Fruit fly (Drosophila melanogaster): ENCODE results near the gene CG7691.

The CG7691 gene

dm6 chr3R:18583881-18584545, 24.3 kb downstream of the CG7691 start (continued):
- peak; percentile 100 for TF ChIP-seq sens (GFP tag)
- TF ChIP-seq NC2α (GFP tag; optimal IDR thresholded peaks at IDR 0.05) = peak; percentile 96
- no peak for TF ChIP-seq CG42726 (GFP tag; IDR thresholded peaks at IDR 0.05; ENCODE audit: partially characterized antibody)
- peak; percentile 93 for TF ChIP-seq CG12744 (GFP tag; optimal IDR thresholded peaks at IDR 0.05)
- TF ChIP-seq kni (GFP tag; optimal IDR thresholded peaks at IDR 0.05) = peak; percentile 98
- peak; percentile 97 for TF ChIP-seq CG1233 (GFP tag; optimal IDR thresholded peaks at IDR 0.05)
- peak; percentile 93 for TF ChIP-seq CG9876 (GFP tag; optimal IDR thresholded peaks at IDR 0.05)
- peak; percentile 88 for TF ChIP-seq CG12299 (tag; optimal IDR thresholded peaks at IDR 0.05)
- no peak for TF ChIP-seq Hr39 (optimal IDR thresholded peaks at IDR 0.05)
- TF ChIP-seq pfk (GFP tag; optimal IDR thresholded peaks at IDR 0.05) = peak; percentile 75
- peak; percentile 89 for TF ChIP-seq peb (GFP tag; IDR thresholded peaks at IDR 0.05)
- peak; percentile 95 for TF ChIP-seq NK7.1 (GFP tag; optimal IDR thresholded peaks at IDR 0.05)
- peak; percentile 96 for TF ChIP-seq CG11456 (GFP tag; IDR thresholded peaks at IDR 0.05)
- TF ChIP-seq CG10979 (tag; optimal IDR thresholded peaks at IDR 0.05) = peak; percentile 97
- peak; percentile 94 for TF ChIP-seq CG4617 (GFP tag; optimal IDR thresholded peaks at IDR 0.05; ENCODE audit: borderline replicate concordance)
- TF ChIP-seq jumu (GFP tag; optimal IDR thresholded peaks at IDR 0.05) = peak; percentile 96
- peak; percentile 97 for TF ChIP-seq otp (GFP tag; IDR thresholded peaks at IDR 0.05)
- TF ChIP-seq Bdp1 (GFP tag; optimal IDR thresholded peaks at IDR 0.05) = peak; percentile 92
- peak; percentile 67 for TF ChIP-seq dan (GFP tag; IDR thresholded peaks at IDR 0.05)
- TF ChIP-seq Eip74EF (GFP tag; optimal IDR thresholded peaks at IDR 0.05) = peak in 1 of 2 experiments; percentile 98
- TF ChIP-seq odd (GFP tag; optimal IDR thresholded peaks at IDR 0.05) = peak; percentile 96
- peak; percentile 73 for TF ChIP-seq CG10565 (GFP tag; optimal IDR thresholded peaks at IDR 0.05)
- TF ChIP-seq Hey (tag; optimal IDR thresholded peaks at IDR 0.05) = peak; percentile 84
- TF ChIP-seq CG15601 (tag; optimal IDR thresholded peaks at IDR 0.05) = peak; percentile 98
- peak; percentile 96 for TF ChIP-seq CG11398 (GFP tag; optimal IDR thresholded peaks at IDR 0.05)
- TF ChIP-seq CG13296 (GFP tag; optimal IDR thresholded peaks at IDR 0.05) = peak; percentile 95
- TF ChIP-seq lab (GFP tag; optimal IDR thresholded peaks at IDR 0.05) = peak; percentile 98
- TF ChIP-seq CG4360 (GFP tag; IDR thresholded peaks at IDR 0.05) = peak; percentile 75
- TF ChIP-seq CG2199 (GFP tag; IDR thresholded peaks at IDR 0.05) = peak; percentile 74
- peak; percentile 97 for TF ChIP-seq CG16863 (GFP tag; optimal IDR thresholded peaks at IDR 0.05)
- TF ChIP-seq HLH3B (GFP tag; IDR thresholded peaks at IDR 0.05) = peak; percentile 94
- TF ChIP-seq ci (GFP tag; IDR thresholded peaks at IDR 0.05) = peak; percentile 95
- TF ChIP-seq CG2116 (GFP tag; optimal IDR thresholded peaks at IDR 0.05) = peak; percentile 80
- peak in 1 of 3 experiments; percentile 94 for TF ChIP-seq Stat92E (GFP tag; optimal IDR thresholded peaks at IDR 0.05)
- peak; percentile 96 for TF ChIP-seq CG4707 (GFP tag; optimal IDR thresholded peaks at IDR 0.05)
- TF ChIP-seq nerfin-2 (GFP tag; IDR thresholded peaks at IDR 0.05; ENCODE audit: partially characterized antibody) = no peak
- TF ChIP-seq tx (GFP tag; optimal IDR thresholded peaks at IDR 0.05) = peak; percentile 95
- peak; percentile 90 for TF ChIP-seq ab (GFP tag; optimal IDR thresholded peaks at IDR 0.05)
- TF ChIP-seq pros (GFP tag; optimal IDR thresholded peaks at IDR 0.05) = peak; percentile 69
- peak; percentile 97 for TF ChIP-seq CG1647 (GFP tag; optimal IDR thresholded peaks at IDR 0.05)
- peak; percentile 92 for TF ChIP-seq CG17612 (GFP tag; IDR thresholded peaks at IDR 0.05)
- no peak for TF ChIP-seq zf30C (GFP tag; optimal IDR thresholded peaks at IDR 0.05)
- peak; percentile 73 for TF ChIP-seq nom (GFP tag; optimal IDR thresholded peaks at IDR 0.05)
- peak; percentile 96 for TF ChIP-seq Xrp1 (GFP tag; IDR thresholded peaks at IDR 0.05)
- TF ChIP-seq CG14965 (GFP tag; optimal IDR thresholded peaks at IDR 0.05; ENCODE audit: borderline replicate concordance) = peak; percentile 89
- TF ChIP-seq CG2120 (GFP tag; optimal IDR thresholded peaks at IDR 0.05) = peak; percentile 98
- TF ChIP-seq CG1602 (GFP tag; optimal IDR thresholded peaks at IDR 0.05) = peak; percentile 97
- peak; percentile 98 for TF ChIP-seq abd-A (tag; optimal IDR thresholded peaks at IDR 0.05)
- TF ChIP-seq Ada2b (GFP tag; IDR thresholded peaks at IDR 0.05) = peak; percentile 85

Measured in whole organism, embryonic.